Fruit fly (Drosophila melanogaster) Kc167 (cell line): ENCODE results near the gene Dpm2.

Experiments
- Myc ChIP-seq: fragments of >200 bp; optimal IDR thresholded peaks from 2 replicates; lab custom pipeline; 2017; ENCODE audit warnings: missing external identifiers
- Sin3A ChIP-seq: fragments of >200 bp; optimal IDR thresholded peaks from 2 replicates; lab custom pipeline; 2018; ENCODE audit warnings: missing external identifiers
- psq ChIP-seq: fragments of >200 bp; optimal IDR thresholded peaks from 2 replicates; lab custom pipeline; 2017; ENCODE audit warnings: missing external identifiers
- ttk ChIP-seq: sonication (Bioruptor generic); optimal IDR thresholded peaks from 2 replicates; lab custom pipeline; 2017; ENCODE audit warnings: missing external identifiers

DNA sequence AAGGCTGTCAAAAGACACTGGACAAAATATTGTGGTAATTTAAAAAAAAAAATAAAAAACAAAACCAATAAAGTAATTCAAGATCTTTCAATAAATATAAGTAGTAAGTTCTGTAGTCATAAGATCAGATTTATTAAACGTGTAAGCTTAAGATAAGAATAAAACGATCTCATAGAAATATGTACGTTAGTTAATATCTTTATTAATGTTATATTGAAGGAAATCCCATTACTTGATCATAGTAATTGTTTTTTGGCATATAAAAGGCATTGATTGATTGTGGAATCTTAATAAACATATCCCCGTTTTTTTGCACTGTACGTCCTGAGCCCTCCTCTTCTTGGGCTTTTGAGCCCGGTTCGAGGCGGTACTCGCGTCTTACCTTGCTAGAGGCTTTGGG lies 23.9 kb downstream of the Dpm2 start:
- TF ChIP-seq ttk (lab: Kevin White, UChicago) (no peak), psq (no peak), Myc (lab: Kevin White, UChicago) (no peak), Sin3A (lab: Kevin White, UChicago) (no peak)
